Worm (Caenorhabditis elegans) whole organism, L1 larva: ENCODE results near the gene F18E3.13.

ENCODE experiments used
- aly-2 ChIP-seq: fragments of 150-350 bp; optimal IDR thresholded peaks from 2 replicates; lab custom pipeline; 2014; ENCODE audit warnings: missing biosample characterization, missing genetic modification characterization
- elt-3 ChIP-seq, 6 experiments: fragments of 150-350 bp in 1 of 6; sonication (generic microtip); optimal IDR thresholded peaks; 2 replicates each; lab custom pipeline; 2017 to 2018; ENCODE audit warnings: missing biosample characterization in 6 of 6, missing genetic modification characterization in 6 of 6, inconsistent platforms in 1 of 6
- fos-1 ChIP-seq: fragments of 150-350 bp; optimal IDR thresholded peaks from 2 replicates; lab custom pipeline; 2014; ENCODE audit warnings: missing biosample characterization, missing genetic modification characterization
- unc-130 ChIP-seq: fragments of 150-350 bp; optimal IDR thresholded peaks from 2 replicates; lab custom pipeline; 2017; ENCODE audit warnings: missing biosample characterization, missing genetic modification characterization, inconsistent platforms
- zag-1 ChIP-seq: fragments of 150-350 bp; optimal IDR thresholded peaks from 2 replicates; lab custom pipeline; 2014; ENCODE audit warnings: missing biosample characterization, missing genetic modification characterization

- no peak for TF ChIP-seq aly-2 (tag; lab: Kevin White, UChicago)
- TF ChIP-seq zag-1 = no peak
- no peak for TF ChIP-seq fos-1
- TF ChIP-seq elt-3 (tag; optimal IDR thresholded peaks at IDR 0.05; lab: Kevin White, UChicago) = no peak
- TF ChIP-seq unc-130 (tag; lab: Kevin White, UChicago) = no peak
Observed at ce11 chrV:7455008-7455407, 39.0 kb downstream of the F18E3.13 start, which contains the start of gene F25E5.2.
